Worm (Caenorhabditis elegans) whole organism, L3 larva: ENCODE data around the gene B0403.3.

Source experiments
- ZK546.5 ChIP-seq: sonication (generic microtip); optimal IDR thresholded peaks from 2 replicates; lab custom pipeline; 2017; ENCODE audit warnings: missing biosample characterization, missing genetic modification characterization
- aly-2 ChIP-seq: fragments of 150-350 bp; optimal IDR thresholded peaks from 2 replicates; lab custom pipeline; 2014; ENCODE audit warnings: missing biosample characterization, missing genetic modification characterization
- ama-1 ChIP-seq: fragments of 150-350 bp; optimal IDR thresholded peaks from 2 replicates; lab custom pipeline; 2018
- ceh-28 ChIP-seq: fragments of 150-350 bp; optimal IDR thresholded peaks from 2 replicates; lab custom pipeline; 2014; ENCODE audit warnings: missing biosample characterization, missing genetic modification reagents, missing genetic modification characterization
- ceh-82 ChIP-seq: fragments of 150-350 bp; optimal IDR thresholded peaks from 2 replicates; lab custom pipeline; 2014; ENCODE audit warnings: missing biosample characterization, missing genetic modification characterization
- egl-27 ChIP-seq: sonication (generic microtip); optimal IDR thresholded peaks from 4 replicates; lab custom pipeline; 2017; ENCODE audit warnings: missing biosample characterization, missing genetic modification reagents, missing genetic modification characterization
- egl-5 ChIP-seq: fragments of 150-350 bp; optimal IDR thresholded peaks from 2 replicates; lab custom pipeline; 2017; ENCODE audit warnings: missing biosample characterization, missing genetic modification reagents, missing genetic modification characterization, inconsistent platforms
- elt-1 ChIP-seq: fragments of 150-350 bp; optimal IDR thresholded peaks from 2 replicates; lab custom pipeline; 2014; ENCODE audit warnings: missing biosample characterization, missing genetic modification characterization
- elt-3 ChIP-seq, 3 experiments: fragments of 150-350 bp in 1 of 3; sonication (generic microtip) in 2 of 3; optimal IDR thresholded peaks; 2 replicates in 2 of 3; 4 replicates in 1 of 3; lab custom pipeline; 2014 to 2017; ENCODE audit warnings: missing biosample characterization in 3 of 3, missing genetic modification characterization in 3 of 3
- fkh-10 ChIP-seq: sonication (generic microtip); optimal IDR thresholded peaks from 2 replicates; lab custom pipeline; 2017; ENCODE audit warnings: missing biosample characterization, missing genetic modification reagents, missing genetic modification characterization
- hmg-11 ChIP-seq: sonication (generic microtip); optimal IDR thresholded peaks from 2 replicates; lab custom pipeline; 2016; ENCODE audit warnings: missing genetic modification characterization, missing compliant biosample characterization
- jun-1 ChIP-seq: fragments of 150-350 bp; optimal IDR thresholded peaks from 2 replicates; lab custom pipeline; 2014; ENCODE audit warnings: missing biosample characterization, missing genetic modification reagents, missing genetic modification characterization
- lin-15B ChIP-seq: fragments of 150-350 bp; optimal IDR thresholded peaks from 2 replicates; lab custom pipeline; 2014; ENCODE audit warnings: missing biosample characterization, missing genetic modification characterization
- lin-39 ChIP-seq: fragments of 150-350 bp; optimal IDR thresholded peaks from 2 replicates; lab custom pipeline; 2018; ENCODE audit warnings: missing biosample characterization, missing genetic modification reagents, missing genetic modification characterization
- lsy-12 ChIP-seq: sonication (generic microtip); optimal IDR thresholded peaks from 2 replicates; lab custom pipeline; 2016; ENCODE audit warnings: mild to moderate bottlenecking, missing genetic modification characterization, missing compliant biosample characterization
- mdl-1 ChIP-seq: fragments of 150-350 bp; optimal IDR thresholded peaks from 2 replicates; lab custom pipeline; 2014; ENCODE audit warnings: missing biosample characterization, missing genetic modification characterization
- mml-1 ChIP-seq: fragments of 150-350 bp; sonication (generic microtip); optimal IDR thresholded peaks from 3 replicates; lab custom pipeline; 2014; ENCODE audit warnings: missing biosample characterization, missing genetic modification characterization
- nfya-1 ChIP-seq: sonication (generic microtip); optimal IDR thresholded peaks from 2 replicates; lab custom pipeline; 2017; ENCODE audit warnings: missing genetic modification characterization, mild to moderate bottlenecking, missing compliant biosample characterization, antibody characterized with exemption, moderate library complexity; ENCODE audit not compliant: insufficient read depth
- nhr-11 ChIP-seq: fragments of 150-350 bp; optimal IDR thresholded peaks from 2 replicates; lab custom pipeline; 2014; ENCODE audit warnings: missing biosample characterization, missing genetic modification characterization
- nhr-12 ChIP-seq: fragments of 150-350 bp; optimal IDR thresholded peaks from 2 replicates; lab custom pipeline; 2014; ENCODE audit warnings: missing biosample characterization, missing genetic modification characterization
- nhr-23 ChIP-seq: fragments of 150-350 bp; optimal IDR thresholded peaks from 2 replicates; lab custom pipeline; 2014; ENCODE audit warnings: missing biosample characterization, missing genetic modification reagents, missing genetic modification characterization
- nhr-237 ChIP-seq: fragments of 150-350 bp; optimal IDR thresholded peaks from 2 replicates; lab custom pipeline; 2014; ENCODE audit warnings: missing biosample characterization, missing genetic modification characterization
- nhr-25 ChIP-seq: sonication (generic microtip); optimal IDR thresholded peaks from 2 replicates; lab custom pipeline; 2017; ENCODE audit warnings: missing biosample characterization, missing genetic modification characterization
- nhr-28 ChIP-seq: fragments of 150-350 bp; optimal IDR thresholded peaks from 2 replicates; lab custom pipeline; 2014; ENCODE audit warnings: missing biosample characterization, missing genetic modification characterization
- nhr-43 ChIP-seq: sonication (generic microtip); optimal IDR thresholded peaks from 2 replicates; lab custom pipeline; 2016; ENCODE audit warnings: mild to moderate bottlenecking, missing genetic modification characterization, missing compliant biosample characterization; ENCODE audit not compliant: poor library complexity, severe bottlenecking
- nhr-67 ChIP-seq: fragments of 150-350 bp; optimal IDR thresholded peaks from 2 replicates; lab custom pipeline; 2014; ENCODE audit warnings: missing biosample characterization, missing genetic modification characterization
- nhr-76 ChIP-seq: fragments of 150-350 bp; sonication (generic microtip); optimal IDR thresholded peaks from 5 replicates; lab custom pipeline; 2014; ENCODE audit warnings: missing biosample characterization, missing genetic modification characterization
- nhr-77 ChIP-seq: fragments of 150-350 bp; optimal IDR thresholded peaks from 2 replicates; lab custom pipeline; 2014; ENCODE audit warnings: missing biosample characterization, missing genetic modification characterization
- pqm-1 ChIP-seq: fragments of 150-350 bp; optimal IDR thresholded peaks from 2 replicates; lab custom pipeline; 2017; ENCODE audit warnings: missing biosample characterization, missing genetic modification characterization, inconsistent platforms
- sea-2 ChIP-seq: fragments of 150-350 bp; sonication (generic microtip); optimal IDR thresholded peaks from 4 replicates; lab custom pipeline; 2014; ENCODE audit warnings: missing biosample characterization, missing genetic modification reagents, missing genetic modification characterization
- snpc-4 ChIP-seq: fragments of 150-350 bp; optimal IDR thresholded peaks from 2 replicates; lab custom pipeline; 2014; ENCODE audit warnings: missing biosample characterization, missing genetic modification characterization
- unc-39 ChIP-seq: sonication (generic microtip); optimal IDR thresholded peaks from 4 replicates; lab custom pipeline; 2017; ENCODE audit warnings: missing biosample characterization, missing genetic modification characterization
- zag-1 ChIP-seq: fragments of 150-350 bp; optimal IDR thresholded peaks from 2 replicates; lab custom pipeline; 2014; ENCODE audit warnings: missing biosample characterization, missing genetic modification characterization

The B0403.3 gene

DNA sequence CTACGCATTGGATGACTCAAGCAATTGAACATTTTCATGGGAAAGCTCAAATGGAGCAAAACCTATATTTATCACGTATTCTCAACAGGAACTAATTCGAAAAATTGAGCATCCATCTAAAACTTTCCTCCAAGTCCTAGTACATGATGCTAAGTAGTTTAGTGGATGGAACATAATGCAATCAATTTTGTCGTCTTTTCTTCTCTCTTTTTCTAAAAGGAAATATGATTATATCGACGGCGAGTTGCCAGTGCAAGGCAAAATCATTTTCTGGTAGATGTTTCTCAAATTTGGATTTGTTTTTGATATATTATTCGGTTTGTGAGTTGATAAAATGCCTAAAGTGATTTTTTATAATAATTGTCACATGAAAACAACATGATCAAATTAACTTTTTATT lies 22.4 kb downstream of the B0403.3 start:
- TF ChIP-seq fkh-10 (GFP tag; lab: Kevin White, UChicago) (peak; percentile 77), lin-15B (tag; lab: Kevin White, UChicago) (no peak)

DNA sequence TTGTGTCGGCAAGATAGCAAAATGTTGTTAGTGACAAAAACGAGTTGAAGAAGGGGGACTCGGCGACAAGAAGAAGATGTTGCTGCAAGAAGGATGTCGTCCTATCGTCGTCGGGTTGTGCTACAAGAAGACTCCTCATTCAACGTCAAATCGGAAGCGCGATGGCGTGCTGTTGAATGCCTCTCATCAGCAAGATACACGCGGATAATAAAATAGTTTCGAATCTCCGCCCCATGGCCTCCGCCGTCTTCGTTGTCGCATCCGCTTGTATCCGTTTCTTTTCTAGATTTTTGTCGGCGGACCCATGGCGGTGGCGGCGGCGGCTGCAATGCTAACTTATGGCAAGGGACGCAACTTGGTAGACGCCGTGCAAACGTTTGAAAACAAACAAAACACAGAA lies 25.1 kb downstream of the B0403.3 start:
- TF ChIP-seq hmg-11 (tag; lab: Kevin White, UChicago) = no peak
- TF ChIP-seq lin-39 (tag; lab: Kevin White, UChicago) = no peak
- no peak for TF ChIP-seq ZK546.5 (tag; lab: Kevin White, UChicago)
- no peak for TF ChIP-seq nhr-11 (tag; lab: Kevin White, UChicago)
- no peak for TF ChIP-seq elt-1 (tag; lab: Kevin White, UChicago)
- TF ChIP-seq sea-2 = no peak
- TF ChIP-seq nhr-76 (tag; lab: Kevin White, UChicago) = no peak
- TF ChIP-seq nfya-1 = no peak
- no peak for TF ChIP-seq mdl-1 (tag; lab: Kevin White, UChicago)
- TF ChIP-seq zag-1 = no peak
- no peak for TF ChIP-seq nhr-23 (tag; lab: Kevin White, UChicago)
- no peak for TF ChIP-seq pqm-1 (tag; lab: Kevin White, UChicago)
- no peak for TF ChIP-seq nhr-25 (tag; lab: Kevin White, UChicago)
- TF ChIP-seq egl-5 (tag; lab: Kevin White, UChicago) = no peak
- TF ChIP-seq mml-1 (tag; lab: Kevin White, UChicago) = no peak

DNA sequence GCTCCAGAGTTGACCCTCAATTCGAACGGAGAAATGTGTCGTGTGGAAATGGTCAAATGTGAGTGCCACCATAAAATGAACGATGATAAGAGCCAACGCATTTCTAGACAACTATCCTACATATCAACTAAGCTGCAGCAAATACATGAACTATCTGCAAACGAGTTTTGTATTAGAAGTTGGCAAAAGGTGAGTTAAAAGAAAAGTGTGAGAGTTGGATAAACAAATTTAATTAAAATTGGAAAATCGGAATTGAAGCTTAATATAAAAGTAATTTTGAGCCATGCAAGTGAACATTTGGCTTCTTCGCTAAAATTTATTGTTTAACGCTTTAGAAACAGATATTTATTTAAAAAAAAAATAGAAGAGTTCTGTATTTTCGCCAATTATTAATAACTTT lies 27.2 kb downstream of the B0403.3 start, which contains the start of gene cest-19:
Gene cest-19 (minus strand): TSS at position 101 of the 400 bp plus-strand sequence.
- TF ChIP-seq jun-1 (tag; lab: Kevin White, UChicago) = no peak
- TF ChIP-seq egl-5 (tag; lab: Kevin White, UChicago) = no peak

ce11 chrX:7033716-7034270 lies 29.3 kb downstream of the B0403.3 start:
- no peak for TF ChIP-seq nhr-43 (tag; lab: Kevin White, UChicago)
- peak; percentile 20 for TF ChIP-seq lin-39 (tag; lab: Kevin White, UChicago)
- no peak for TF ChIP-seq jun-1 (tag; lab: Kevin White, UChicago)
- no peak for TF ChIP-seq egl-27
- no peak for TF ChIP-seq nfya-1
- no peak for TF ChIP-seq lsy-12 (tag; lab: Kevin White, UChicago)
- TF ChIP-seq egl-5 (tag; lab: Kevin White, UChicago) = peak; percentile 10
- TF ChIP-seq ama-1 = no peak
- peak; percentile 9 for TF ChIP-seq fkh-10 (GFP tag; lab: Kevin White, UChicago)
- TF ChIP-seq nhr-77 = no peak
- TF ChIP-seq aly-2 = no peak
- TF ChIP-seq nhr-237 = no peak
- TF ChIP-seq, all 47 proteins: peak for 3

ce11 chrX:7028836-7029235 lies 34.3 kb downstream of the B0403.3 start, which contains the start of gene flp-26:
Gene flp-26 (plus strand): TSS chrX:7029136.
- no peak for TF ChIP-seq unc-39 (tag; lab: Kevin White, UChicago)
- TF ChIP-seq elt-3 (tag; optimal IDR thresholded peaks at IDR 0.05; lab: Kevin White, UChicago) = no peak
- TF ChIP-seq nhr-11 (tag; lab: Kevin White, UChicago) = no peak
- no peak for TF ChIP-seq jun-1 (tag; lab: Kevin White, UChicago)
- no peak for TF ChIP-seq nhr-76 (tag; lab: Kevin White, UChicago)
- TF ChIP-seq nhr-25 (tag; lab: Kevin White, UChicago) = no peak
- TF ChIP-seq fkh-10 (GFP tag; lab: Kevin White, UChicago) = no peak
- no peak for TF ChIP-seq nhr-23 (tag; lab: Kevin White, UChicago)
- TF ChIP-seq mml-1 (tag; lab: Kevin White, UChicago) = no peak
- no peak for TF ChIP-seq ceh-28
- TF ChIP-seq ZK546.5 (tag; lab: Kevin White, UChicago) = no peak
- TF ChIP-seq pqm-1 (tag; lab: Kevin White, UChicago) = no peak
- no peak for TF ChIP-seq lin-39 (tag; lab: Kevin White, UChicago)
- no peak for TF ChIP-seq nhr-12 (tag; lab: Kevin White, UChicago)

ce11 chrX:7019733-7020132 lies 43.4 kb downstream of the B0403.3 start, which contains the start of gene cah-5:
Gene cah-5 (plus strand): TSS chrX:7020033.
- TF ChIP-seq snpc-4 (tag; lab: Kevin White, UChicago) = no peak
- no peak for TF ChIP-seq mml-1 (tag; lab: Kevin White, UChicago)
- TF ChIP-seq elt-3 (tag; optimal IDR thresholded peaks at IDR 0.05; lab: Kevin White, UChicago) = no peak
- no peak for TF ChIP-seq egl-5 (tag; lab: Kevin White, UChicago)
- TF ChIP-seq ama-1 = no peak
- no peak for TF ChIP-seq ceh-82 (tag; lab: Kevin White, UChicago)
- TF ChIP-seq elt-1 (tag; lab: Kevin White, UChicago) = no peak
- no peak for TF ChIP-seq mdl-1 (tag; lab: Kevin White, UChicago)
- no peak for TF ChIP-seq nhr-28 (tag; lab: Kevin White, UChicago)
- TF ChIP-seq egl-27 = no peak
- TF ChIP-seq nhr-67 (tag; lab: Kevin White, UChicago) = no peak
- TF ChIP-seq fkh-10 (GFP tag; lab: Kevin White, UChicago) = no peak
- TF ChIP-seq, all 47 proteins: peak for 0
